Worm (Caenorhabditis elegans): Measurements from ENCODE around the gene sax-1.

DNA sequence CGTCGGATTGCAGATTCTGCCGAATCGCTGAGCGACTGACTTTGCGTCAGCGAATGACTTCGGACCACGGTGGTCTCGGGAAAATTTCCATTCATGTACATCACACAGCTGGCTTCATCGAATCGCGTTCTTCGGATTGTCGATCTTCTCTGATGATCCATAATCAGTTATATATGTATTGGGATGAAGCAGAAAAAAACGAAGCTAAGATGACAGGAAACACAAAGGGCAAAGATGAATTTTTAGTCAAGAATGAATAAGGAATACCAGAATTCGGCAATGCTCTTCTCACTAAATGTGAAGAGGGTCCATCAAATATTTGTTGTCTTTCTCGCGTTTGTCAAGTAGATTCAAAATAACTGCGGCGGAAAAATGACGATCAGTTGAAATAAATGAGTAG lies 32.7 kb downstream of the sax-1 start, which contains the start of gene del-9:
- TF ChIP-seq nhr-23 (tag; optimal IDR thresholded peaks at IDR 0.05) (no peak), aly-2 (tag; optimal IDR thresholded peaks at IDR 0.05) (no peak), zag-1 (tag; optimal IDR thresholded peaks at IDR 0.05) (no peak), unc-39 (tag; optimal IDR thresholded peaks at IDR 0.05) (no peak), pqm-1 (tag; optimal IDR thresholded peaks at IDR 0.05) (no peak), pha-4 (tag; optimal IDR thresholded peaks at IDR 0.05) (no peak), fkh-10 (GFP tag; optimal IDR thresholded peaks at IDR 0.05) (no peak), elt-1 (tag; optimal IDR thresholded peaks at IDR 0.05) (no peak)

Data from whole organism, L3 larva.